Fruit fly (Drosophila melanogaster): ENCODE measurements around the gene CG17928.

CG17928 gene

DNA sequence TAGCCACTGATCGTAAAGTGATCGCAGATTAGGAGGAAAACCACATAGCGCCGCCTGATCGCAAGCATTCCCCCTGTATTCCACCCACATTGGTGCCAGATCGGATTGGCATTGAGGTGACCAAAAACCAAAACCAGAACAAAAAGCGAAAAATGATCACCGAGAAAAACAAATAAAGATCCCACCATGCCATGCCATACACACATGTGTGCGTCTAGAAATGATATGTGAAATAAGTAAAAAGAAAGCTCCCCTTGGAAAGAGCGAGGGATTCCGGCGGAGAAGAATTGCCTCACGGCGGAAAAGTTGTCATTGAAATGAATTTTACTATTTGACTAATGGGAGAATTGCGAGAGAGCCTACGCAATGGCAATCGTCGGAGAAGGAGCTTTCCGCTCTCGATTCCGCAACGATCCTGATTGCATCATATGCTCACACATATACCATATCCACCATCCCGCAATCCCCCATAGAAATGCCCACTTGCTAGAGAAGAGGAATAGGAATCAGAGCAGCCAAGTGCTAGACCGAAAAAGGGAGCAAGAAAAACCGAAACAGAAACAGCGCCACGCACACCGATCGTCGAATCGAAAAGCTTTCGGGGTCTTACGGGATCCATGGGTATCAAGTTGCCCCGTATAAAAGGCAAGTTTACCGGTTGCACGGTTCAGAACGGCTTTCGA is 25.2 kb upstream of the CG17928 start, which contains the start of gene Mhc:
Mhc (plus strand) TSS at position 497 of the 683 bp plus-strand sequence.
- no peak for TF ChIP-seq dimm (GFP tag; IDR thresholded peaks at IDR 0.05)
- no peak for TF ChIP-seq CG4707 (GFP tag; optimal IDR thresholded peaks at IDR 0.05)
- TF ChIP-seq Mrtf (GFP tag; IDR thresholded peaks at IDR 0.05), result 0 out of 3 replicates have a peak, but pooled peaks have one; percentile 13
- no peak for TF ChIP-seq CG10366 (GFP tag; IDR thresholded peaks at IDR 0.05)
- TF ChIP-seq gsb (GFP tag; IDR thresholded peaks at IDR 0.05), result 0 out of 2 replicates have a peak, but pooled peaks have one; percentile 10
- peak; percentile 17 for TF ChIP-seq CG10543 (GFP tag; optimal IDR thresholded peaks at IDR 0.05)
- peak; percentile 60; the same call in 2 of the 3 replicates for TF ChIP-seq so (GFP tag; IDR thresholded peaks at IDR 0.05)
- peak; percentile 20 for TF ChIP-seq trem (tag; optimal IDR thresholded peaks at IDR 0.05)
- peak; percentile 10 for TF ChIP-seq Deaf1 (tag; optimal IDR thresholded peaks at IDR 0.05)
- no peak for TF ChIP-seq ash1 (GFP tag; optimal IDR thresholded peaks at IDR 0.05)
- no peak for TF ChIP-seq CG12744 (GFP tag; optimal IDR thresholded peaks at IDR 0.05)
- TF ChIP-seq cg (GFP tag; optimal IDR thresholded peaks at IDR 0.05), result peak; percentile 15
- no peak for TF ChIP-seq corto (GFP tag; optimal IDR thresholded peaks at IDR 0.05)
- TF ChIP-seq sr (GFP tag; IDR thresholded peaks at IDR 0.05), result 0 out of 3 replicates have a peak, but pooled peaks have one; percentile 60
- peak; percentile 69 for TF ChIP-seq Med (GFP tag)
- no peak for TF ChIP-seq fd64A (GFP tag; optimal IDR thresholded peaks at IDR 0.05)
- no peak for TF ChIP-seq gce (GFP tag; IDR thresholded peaks at IDR 0.05)
- TF ChIP-seq Ets65A (GFP tag), result peak; percentile 89
- TF ChIP-seq Pdp1 (GFP tag; optimal IDR thresholded peaks at IDR 0.05), result peak in 1 of 2 experiments; percentile 94
- no peak for TF ChIP-seq CG11696 (GFP tag; IDR thresholded peaks at IDR 0.05)
- TF ChIP-seq slbo (GFP tag; IDR thresholded peaks at IDR 0.05), result peak; percentile 19; the same call in 1 of the 2 replicates
- peak; percentile 17 to 58 for TF ChIP-seq Trl (optimal IDR thresholded peaks at IDR 0.05)
- no peak for TF ChIP-seq Trl (GFP tag; optimal IDR thresholded peaks at IDR 0.05)
- peak; percentile 86 for TF ChIP-seq CG12769 (tag; optimal IDR thresholded peaks at IDR 0.05)
- peak; percentile 71 for TF ChIP-seq sd (tag; optimal IDR thresholded peaks at IDR 0.05)
- peak; percentile 55 for TF ChIP-seq twi (tag; optimal IDR thresholded peaks at IDR 0.05)

DNA sequence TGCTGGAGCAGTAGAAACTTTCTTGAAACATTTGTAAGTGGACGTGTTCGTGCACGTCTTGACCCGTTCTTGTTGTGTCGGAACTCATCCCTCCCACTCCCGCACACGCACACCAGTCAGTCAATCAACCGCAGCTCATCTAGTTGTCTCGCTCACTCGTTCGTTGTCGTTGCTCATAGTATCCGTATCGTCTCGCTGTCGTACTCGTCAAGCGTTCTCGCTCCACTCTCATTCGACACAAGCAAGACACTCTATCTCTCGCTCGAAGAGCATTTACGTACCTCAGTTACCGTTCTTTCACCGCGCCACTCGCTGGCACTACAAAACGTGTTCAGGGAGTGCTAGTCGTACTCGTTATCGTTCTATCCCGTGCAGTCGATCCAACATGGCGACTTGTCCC is 3.8 kb upstream of the CG17928 start:
- TF ChIP-seq klu (GFP tag; IDR thresholded peaks at IDR 0.05) (no peak), CG12104 (GFP tag; optimal IDR thresholded peaks at IDR 0.05) (no peak), tin (GFP tag; optimal IDR thresholded peaks at IDR 0.05) (no peak), fru (optimal IDR thresholded peaks at IDR 0.05) (peak; percentile 52), tna (GFP tag; IDR thresholded peaks at IDR 0.05; ENCODE audit: partially characterized antibody) (no peak), NC2β (GFP tag; optimal IDR thresholded peaks at IDR 0.05) (no peak), CG10209 (GFP tag; optimal IDR thresholded peaks at IDR 0.05) (no peak), Ets65A (GFP tag) (peak; percentile 66), CG8089 (GFP tag; optimal IDR thresholded peaks at IDR 0.05) (no peak), CG11247 (GFP tag; IDR thresholded peaks at IDR 0.05) (no peak), phol (tag; optimal IDR thresholded peaks at IDR 0.05) (peak; percentile 49), CG8944 (GFP tag; optimal IDR thresholded peaks at IDR 0.05) (no peak), mirr (GFP tag; optimal IDR thresholded peaks at IDR 0.05) (no peak), CG11723 (GFP tag; optimal IDR thresholded peaks at IDR 0.05) (no peak), CG2875 (GFP tag; optimal IDR thresholded peaks at IDR 0.05) (no peak), CG8478 (optimal IDR thresholded peaks at IDR 0.05) (peak; percentile 73), so (GFP tag; IDR thresholded peaks at IDR 0.05) (no peak), dimm (GFP tag; IDR thresholded peaks at IDR 0.05) (no peak), CG2199 (GFP tag; IDR thresholded peaks at IDR 0.05) (no peak), CG15696 (tag; optimal IDR thresholded peaks at IDR 0.05) (no peak), CG16815 (GFP tag; optimal IDR thresholded peaks at IDR 0.05) (no peak), CG1832 (GFP tag; optimal IDR thresholded peaks at IDR 0.05) (peak; percentile 30), D19A (tag; optimal IDR thresholded peaks at IDR 0.05) (no peak), luna (GFP tag; optimal IDR thresholded peaks at IDR 0.05) (no peak), Max (GFP tag; optimal IDR thresholded peaks at IDR 0.05) (no peak), sna (GFP tag; IDR thresholded peaks at IDR 0.05; ENCODE audit: partially characterized antibody) (no peak), CG12155 (GFP tag; optimal IDR thresholded peaks at IDR 0.05) (peak; percentile 90), YL-1 (GFP tag; optimal IDR thresholded peaks at IDR 0.05) (no peak)
